Worm (Caenorhabditis elegans): ENCODE results near the gene C15H7.3.

The C15H7.3 gene

ce11 chrIII:9695379-9695778 lies 43.6 kb upstream of the C15H7.3 start:
- peak; percentile 59 for TF ChIP-seq C34F6.9 (tag; optimal IDR thresholded peaks at IDR 0.05)
- no peak for TF ChIP-seq blmp-1 (tag; optimal IDR thresholded peaks at IDR 0.05; ENCODE audit: insufficient read depth)
- TF ChIP-seq sma-3 (GFP tag; optimal IDR thresholded peaks at IDR 0.05): no peak
- no peak for TF ChIP-seq mab-5 (tag; optimal IDR thresholded peaks at IDR 0.05)
- TF ChIP-seq unc-39 (tag; optimal IDR thresholded peaks at IDR 0.05): no peak
- TF ChIP-seq nhr-12 (tag; optimal IDR thresholded peaks at IDR 0.05): no peak
- no peak for TF ChIP-seq nhr-25 (tag; optimal IDR thresholded peaks at IDR 0.05)
- no peak for TF ChIP-seq skn-1 (tag; optimal IDR thresholded peaks at IDR 0.05)
- no peak for TF ChIP-seq ztf-11 (tag; optimal IDR thresholded peaks at IDR 0.05)
- peak; percentile 65 for TF ChIP-seq unc-55 (GFP tag; optimal IDR thresholded peaks at IDR 0.05)
- no peak for TF ChIP-seq lin-39 (tag; optimal IDR thresholded peaks at IDR 0.05)
- TF ChIP-seq nhr-10 (tag; optimal IDR thresholded peaks at IDR 0.05): no peak
- TF ChIP-seq unc-62 (GFP tag; optimal IDR thresholded peaks at IDR 0.05): no peak
- TF ChIP-seq elt-1 (tag; optimal IDR thresholded peaks at IDR 0.05): no peak
- peak in 1 of 2 experiments; percentile 55 for TF ChIP-seq lsy-2 (tag; optimal IDR thresholded peaks at IDR 0.05)
- TF ChIP-seq egl-27 (tag; optimal IDR thresholded peaks at IDR 0.05): no peak
- peak; percentile 21 for TF ChIP-seq gmeb-1 (tag; optimal IDR thresholded peaks at IDR 0.05)
- no peak for TF ChIP-seq ceh-82 (tag; optimal IDR thresholded peaks at IDR 0.05)
- TF ChIP-seq fos-1 (tag; optimal IDR thresholded peaks at IDR 0.05): no peak

- TF ChIP-seq nhr-77 (tag; optimal IDR thresholded peaks at IDR 0.05) (no peak), egl-27 (tag; optimal IDR thresholded peaks at IDR 0.05) (no peak), sma-9 (GFP tag; optimal IDR thresholded peaks at IDR 0.05) (no peak), sma-9 (tag; optimal IDR thresholded peaks at IDR 0.05) (no peak), mdl-1 (tag; optimal IDR thresholded peaks at IDR 0.05) (no peak), aly-2 (tag; optimal IDR thresholded peaks at IDR 0.05) (no peak), blmp-1 (tag; optimal IDR thresholded peaks at IDR 0.05; ENCODE audit: insufficient read depth) (no peak), Y55F3AM.14 (GFP tag; optimal IDR thresholded peaks at IDR 0.05) (no peak), unc-39 (tag; optimal IDR thresholded peaks at IDR 0.05) (no peak)
Observed at ce11 chrIII:9694474-9694873, 42.7 kb upstream of the C15H7.3 start, which contains the start of gene set-3. Gene set-3 (minus strand): TSS chrIII:9694574.

ce11 chrIII:9690044-9690443 lies 38.3 kb upstream of the C15H7.3 start, which contains the start of gene best-5:
Gene best-5 (minus strand): TSS chrIII:9690253.
- TF ChIP-seq blmp-1 (tag; optimal IDR thresholded peaks at IDR 0.05; ENCODE audit: insufficient read depth) (no peak), elt-1 (tag; optimal IDR thresholded peaks at IDR 0.05) (no peak), nhr-10 (tag; optimal IDR thresholded peaks at IDR 0.05) (no peak), ztf-1 (GFP tag; conservative IDR thresholded peaks at IDR 0.05) (no peak), unc-39 (tag; optimal IDR thresholded peaks at IDR 0.05) (no peak), Y55F3AM.14 (GFP tag; optimal IDR thresholded peaks at IDR 0.05) (no peak), unc-62 (GFP tag; optimal IDR thresholded peaks at IDR 0.05) (no peak), peb-1 (tag; optimal IDR thresholded peaks at IDR 0.05) (no peak), nhr-23 (tag; optimal IDR thresholded peaks at IDR 0.05) (no peak), lsy-2 (tag; optimal IDR thresholded peaks at IDR 0.05) (no peak), aly-2 (tag; optimal IDR thresholded peaks at IDR 0.05) (no peak)

ce11 chrIII:9689377-9689776 lies 37.6 kb upstream of the C15H7.3 start:
- TF ChIP-seq peb-1 (tag; optimal IDR thresholded peaks at IDR 0.05) (no peak), ZK546.5 (tag; optimal IDR thresholded peaks at IDR 0.05) (no peak), ztf-1 (GFP tag; conservative IDR thresholded peaks at IDR 0.05) (no peak), nhr-12 (tag; optimal IDR thresholded peaks at IDR 0.05) (no peak), fos-1 (tag; optimal IDR thresholded peaks at IDR 0.05) (peak; percentile 6), crh-2 (tag; optimal IDR thresholded peaks at IDR 0.05) (peak; percentile 15), gmeb-1 (tag; optimal IDR thresholded peaks at IDR 0.05) (peak; percentile 10)

ce11 chrIII:9685959-9686358 lies 34.2 kb upstream of the C15H7.3 start, which contains the start of gene C07A9.10:
Gene C07A9.10 (minus strand): TSS chrIII:9686059.
- no peak for TF ChIP-seq nhr-12 (tag; optimal IDR thresholded peaks at IDR 0.05)
- TF ChIP-seq nhr-237 (tag; optimal IDR thresholded peaks at IDR 0.05): no peak
- TF ChIP-seq lsy-2 (tag; optimal IDR thresholded peaks at IDR 0.05): no peak
- TF ChIP-seq blmp-1 (tag; optimal IDR thresholded peaks at IDR 0.05; ENCODE audit: insufficient read depth): no peak
- TF ChIP-seq elt-1 (tag; optimal IDR thresholded peaks at IDR 0.05): no peak
- TF ChIP-seq mdl-1 (tag; optimal IDR thresholded peaks at IDR 0.05): no peak
- TF ChIP-seq fos-1 (tag; optimal IDR thresholded peaks at IDR 0.05): no peak
- TF ChIP-seq nhr-6 (tag; optimal IDR thresholded peaks at IDR 0.05): no peak
- no peak for TF ChIP-seq nhr-129 (tag; optimal IDR thresholded peaks at IDR 0.05)
- no peak for TF ChIP-seq ztf-11 (tag; optimal IDR thresholded peaks at IDR 0.05)

Measured in whole organism, L2 larva.